Fruit fly (Drosophila melanogaster) whole organism, embryonic: ENCODE results near the gene Act87E.
A peak's percentile ranks its signal among the peaks of the same experiment; 100 is the strongest.

Experiments
- Asciz ChIP-seq: fragments of 200-800 bp; sonication (Bioruptor generic); optimal IDR thresholded peaks from 2 replicates; lab custom pipeline; 2017; ENCODE audit warnings: missing biosample characterization, mild to moderate bottlenecking, missing genetic modification characterization, missing genetic modification reagents
- CG10209 ChIP-seq: fragments of 200-800 bp; sonication (Bioruptor generic); optimal IDR thresholded peaks from 3 replicates; lab custom pipeline; 2017; ENCODE audit warnings: missing biosample characterization, mild to moderate bottlenecking, missing genetic modification characterization, missing genetic modification reagents
- CG10565 ChIP-seq: fragments of 200-800 bp; sonication (Bioruptor generic); optimal IDR thresholded peaks from 3 replicates; lab custom pipeline; 2016; ENCODE audit warnings: missing biosample characterization, mild to moderate bottlenecking, missing genetic modification characterization
- CG11696 ChIP-seq: fragments of 200-800 bp; sonication (Bioruptor generic); IDR thresholded peaks from 2 replicates; pipeline ENCODE4 v1.3.6; 2022; ENCODE audit warnings: missing biosample characterization, missing genetic modification characterization
- CG12391 ChIP-seq: fragments of 200-800 bp; sonication (Bioruptor generic); optimal IDR thresholded peaks from 3 replicates; lab custom pipeline; 2018; ENCODE audit warnings: missing biosample characterization, mild to moderate bottlenecking, missing genetic modification characterization, moderate library complexity
- CG12659 ChIP-seq: fragments of 200-800 bp; sonication (Bioruptor generic); optimal IDR thresholded peaks from 3 replicates; lab custom pipeline; 2017; ENCODE audit warnings: mild to moderate bottlenecking, missing biosample characterization, missing genetic modification reagents, missing genetic modification characterization
- CG14667 ChIP-seq: fragments of 200-800 bp; sonication (Bioruptor generic); IDR thresholded peaks from 2 replicates; pipeline ENCODE4 v1.3.6; 2022; ENCODE audit warnings: missing biosample characterization, missing genetic modification characterization
- CG15073 ChIP-seq: fragments of 200-800 bp; sonication (Bioruptor generic); optimal IDR thresholded peaks from 2 replicates; lab custom pipeline; 2016; ENCODE audit warnings: missing biosample characterization, missing genetic modification characterization
- CG15514 ChIP-seq: fragments of 200-800 bp; sonication (Bioruptor generic); optimal IDR thresholded peaks from 3 replicates; lab custom pipeline; 2017; ENCODE audit warnings: missing biosample characterization, missing genetic modification characterization, mild to moderate bottlenecking, moderate library complexity, missing genetic modification reagents
- CG1647 ChIP-seq: fragments of 200-800 bp; sonication (Bioruptor generic); optimal IDR thresholded peaks from 3 replicates; lab custom pipeline; 2016; ENCODE audit warnings: missing biosample characterization, missing genetic modification characterization
- CG17328 ChIP-seq: fragments of 200-800 bp; sonication (Bioruptor generic); IDR thresholded peaks from 2 replicates; pipeline ENCODE4 v1.3.6; 2022; ENCODE audit warnings: missing biosample characterization, missing genetic modification characterization
- CG17385 ChIP-seq: fragments of 200-800 bp; sonication (Bioruptor generic); optimal IDR thresholded peaks from 3 replicates; lab custom pipeline; 2018; ENCODE audit warnings: missing biosample characterization, mild to moderate bottlenecking, missing genetic modification characterization
- CG3163 ChIP-seq: fragments of 200-800 bp; sonication (Bioruptor generic); optimal IDR thresholded peaks from 3 replicates; lab custom pipeline; 2016; ENCODE audit warnings: missing biosample characterization, missing genetic modification characterization
- CG33557 ChIP-seq: fragments of 200-800 bp; sonication (Bioruptor generic); optimal IDR thresholded peaks from 2 replicates; lab custom pipeline; 2019; ENCODE audit warnings: missing biosample characterization, mild to moderate bottlenecking, missing genetic modification characterization, moderate library complexity
- CG3407 ChIP-seq: fragments of 200-800 bp; sonication (Bioruptor generic); optimal IDR thresholded peaks from 2 replicates; lab custom pipeline; 2018; ENCODE audit warnings: missing biosample characterization, mild to moderate bottlenecking, missing genetic modification characterization
- CG34376 ChIP-seq: fragments of 200-800 bp; sonication (Bioruptor generic); optimal IDR thresholded peaks from 2 replicates; lab custom pipeline; 2018; ENCODE audit warnings: missing biosample characterization, mild to moderate bottlenecking, missing genetic modification characterization
- CG4730 ChIP-seq: fragments of 200-800 bp; sonication (Bioruptor generic); IDR thresholded peaks from 2 replicates; pipeline ENCODE4 v1.3.6; 2022; ENCODE audit warnings: missing biosample characterization, missing genetic modification characterization
- CG6683 ChIP-seq: fragments of 200-800 bp; sonication (Bioruptor generic); optimal IDR thresholded peaks from 2 replicates; lab custom pipeline; 2017; ENCODE audit warnings: missing biosample characterization, mild to moderate bottlenecking, missing genetic modification characterization, missing genetic modification reagents
- CG9817 ChIP-seq: fragments of 200-800 bp; sonication (Bioruptor generic); optimal IDR thresholded peaks from 2 replicates; lab custom pipeline; 2018; ENCODE audit warnings: missing biosample characterization, mild to moderate bottlenecking, missing genetic modification characterization, moderate library complexity
- CkIIα-i1 ChIP-seq: fragments of 200-800 bp; sonication (Bioruptor generic); IDR thresholded peaks from 2 replicates; pipeline ENCODE4 v1.3.6; 2022; ENCODE audit warnings: missing biosample characterization, missing genetic modification characterization
- D19B ChIP-seq: fragments of 200-800 bp; sonication (Bioruptor generic); optimal IDR thresholded peaks from 2 replicates; lab custom pipeline; 2017; ENCODE audit warnings: missing biosample characterization, mild to moderate bottlenecking, missing genetic modification characterization
- Dbx ChIP-seq: fragments of 200-800 bp; sonication (Bioruptor generic); IDR thresholded peaks from 3 replicates; pipeline ENCODE4 v1.3.6; 2022; ENCODE audit warnings: missing biosample characterization, missing genetic modification characterization
- Dref ChIP-seq: fragments of 200-800 bp; sonication (Bioruptor generic); IDR thresholded peaks from 2 replicates; pipeline ENCODE4 v1.3.6; 2022; ENCODE audit warnings: missing biosample characterization, missing genetic modification characterization
- Drgx ChIP-seq: fragments of 200-800 bp; sonication (Bioruptor generic); IDR thresholded peaks from 2 replicates; pipeline ENCODE4 v1.3.6; 2022; ENCODE audit warnings: missing biosample characterization, missing genetic modification characterization
- E2f2 ChIP-seq: fragments of 200-800 bp; sonication (Bioruptor generic); IDR thresholded peaks from 2 replicates; pipeline ENCODE4 v1.3.6; 2022; ENCODE audit warnings: missing biosample characterization, missing genetic modification characterization
- Elba2 ChIP-seq: fragments of 200-800 bp; sonication (Bioruptor generic); optimal IDR thresholded peaks from 3 replicates; lab custom pipeline; 2016; ENCODE audit warnings: missing biosample characterization, missing genetic modification characterization
- Ets65A ChIP-seq: fragments of 200-800 bp; sonication (Bioruptor generic); peaks from one replicate; lab custom pipeline; 2016; ENCODE audit warnings: missing biosample characterization, missing genetic modification characterization
- Gsc ChIP-seq: fragments of 200-800 bp; sonication (Bioruptor generic); IDR thresholded peaks from 2 replicates; pipeline ENCODE4 v1.3.6; 2022; ENCODE audit warnings: missing biosample characterization, missing genetic modification characterization
- HHEX ChIP-seq: fragments of 200-800 bp; sonication (Bioruptor generic); optimal IDR thresholded peaks from 3 replicates; lab custom pipeline; 2017; ENCODE audit warnings: missing biosample characterization, mild to moderate bottlenecking, missing genetic modification characterization, missing genetic modification reagents
- Hmr ChIP-seq: fragments of 200-800 bp; sonication (Bioruptor generic); optimal IDR thresholded peaks from 3 replicates; lab custom pipeline; 2017; ENCODE audit warnings: mild to moderate bottlenecking, missing biosample characterization, missing genetic modification reagents, missing genetic modification characterization
- Hr78 ChIP-seq, 2 experiments: fragments of 200-800 bp in 1 of 2; fragments of >200 bp in 1 of 2; sonication (Bioruptor generic) in 1 of 2; optimal IDR thresholded peaks; 2 replicates each; lab custom pipeline; 2017 to 2019; ENCODE audit warnings: missing biosample characterization in 2 of 2, missing genetic modification characterization in 2 of 2, mild to moderate bottlenecking in 1 of 2, moderate library complexity in 1 of 2
- Mad ChIP-seq: fragments of 200-800 bp; sonication (Bioruptor generic); optimal IDR thresholded peaks from 2 replicates; lab custom pipeline; 2016; ENCODE audit warnings: missing biosample characterization, missing genetic modification characterization
- Max ChIP-seq: fragments of 200-800 bp; sonication (Bioruptor generic); optimal IDR thresholded peaks from 2 replicates; lab custom pipeline; 2016; ENCODE audit warnings: missing biosample characterization, mild to moderate bottlenecking, missing genetic modification characterization
- NC2α ChIP-seq: fragments of 200-800 bp; sonication (Bioruptor generic); optimal IDR thresholded peaks from 2 replicates; lab custom pipeline; 2016; ENCODE audit warnings: missing biosample characterization, missing genetic modification characterization
- Pdp1 ChIP-seq, 2 experiments: fragments of 200-800 bp; sonication (Bioruptor generic); optimal IDR thresholded peaks; 3 replicates each; lab custom pipeline; 2016; ENCODE audit warnings: missing biosample characterization in 2 of 2, missing genetic modification characterization in 2 of 2, mild to moderate bottlenecking in 1 of 2, moderate library complexity in 1 of 2
- Rfx ChIP-seq: fragments of 200-800 bp; sonication (Bioruptor generic); IDR thresholded peaks from 2 replicates; pipeline ENCODE4 v1.3.6; 2022; ENCODE audit warnings: missing biosample characterization, missing genetic modification characterization
- amos ChIP-seq: fragments of 200-800 bp; sonication (Bioruptor generic); IDR thresholded peaks from 2 replicates; pipeline ENCODE4 v1.3.6; 2022; ENCODE audit warnings: missing biosample characterization, missing genetic modification characterization; ENCODE audit not compliant: partially characterized antibody
- dpn ChIP-seq, 2 experiments: fragments of 200-800 bp; sonication (Bioruptor generic); optimal IDR thresholded peaks; 3 replicates each; lab custom pipeline; 2016; ENCODE audit warnings: missing biosample characterization in 2 of 2, missing genetic modification characterization in 2 of 2
- ind ChIP-seq: fragments of 200-800 bp; sonication (Bioruptor generic); optimal IDR thresholded peaks from 3 replicates; lab custom pipeline; 2016; ENCODE audit warnings: missing biosample characterization, missing genetic modification characterization
- kay ChIP-seq: fragments of 200-800 bp; sonication (Bioruptor generic); optimal IDR thresholded peaks from 2 replicates; lab custom pipeline; 2016; ENCODE audit warnings: missing biosample characterization, missing genetic modification characterization
- oc ChIP-seq: fragments of 200-800 bp; sonication (Bioruptor generic); optimal IDR thresholded peaks from 2 replicates; lab custom pipeline; 2018; ENCODE audit warnings: missing biosample characterization, mild to moderate bottlenecking, missing genetic modification characterization, moderate library complexity
- peb ChIP-seq: fragments of 200-800 bp; sonication (Bioruptor generic); IDR thresholded peaks from 2 replicates; pipeline ENCODE4 v1.3.6; 2022; ENCODE audit warnings: missing biosample characterization, missing genetic modification characterization
- pzg ChIP-seq: fragments of 200-800 bp; sonication (Bioruptor generic); optimal IDR thresholded peaks from 3 replicates; lab custom pipeline; 2018; ENCODE audit warnings: missing biosample characterization, mild to moderate bottlenecking, missing genetic modification characterization, moderate library complexity
- rib ChIP-seq: fragments of 200-800 bp; sonication (Bioruptor generic); IDR thresholded peaks from 2 replicates; pipeline ENCODE4 v1.3.6; 2022; ENCODE audit warnings: missing biosample characterization, missing genetic modification characterization
- schlank ChIP-seq: fragments of 200-800 bp; sonication (Bioruptor generic); optimal IDR thresholded peaks from 2 replicates; lab custom pipeline; 2018; ENCODE audit warnings: missing biosample characterization, mild to moderate bottlenecking, missing genetic modification characterization
- sqz ChIP-seq: fragments of 200-800 bp; sonication (Bioruptor generic); optimal IDR thresholded peaks from 3 replicates; lab custom pipeline; 2018; ENCODE audit warnings: missing biosample characterization, mild to moderate bottlenecking, missing genetic modification characterization
- stc ChIP-seq: fragments of 200-800 bp; sonication (Bioruptor generic); IDR thresholded peaks from 2 replicates; pipeline ENCODE4 v1.3.6; 2022; ENCODE audit warnings: missing biosample characterization, missing genetic modification characterization
- stwl ChIP-seq: fragments of 200-800 bp; sonication (Bioruptor generic); optimal IDR thresholded peaks from 3 replicates; lab custom pipeline; 2018; ENCODE audit warnings: missing biosample characterization, mild to moderate bottlenecking, missing genetic modification characterization, moderate library complexity
- unpg ChIP-seq: fragments of 200-800 bp; sonication (Bioruptor generic); optimal IDR thresholded peaks from 3 replicates; lab custom pipeline; 2018; ENCODE audit warnings: missing biosample characterization, mild to moderate bottlenecking, missing genetic modification characterization, moderate library complexity
- yki ChIP-seq: fragments of >200 bp; optimal IDR thresholded peaks from 3 replicates; lab custom pipeline; 2018
- z ChIP-seq: fragments of 200-800 bp; sonication (Bioruptor generic); IDR thresholded peaks from 3 replicates; pipeline ENCODE4 v1.3.6; 2022; ENCODE audit warnings: missing biosample characterization, missing genetic modification characterization
- zen ChIP-seq: fragments of 200-800 bp; sonication (Bioruptor generic); optimal IDR thresholded peaks from 3 replicates; lab custom pipeline; 2018; ENCODE audit warnings: missing biosample characterization, mild to moderate bottlenecking, missing genetic modification characterization, moderate library complexity

Gene Act87E

dm6 chr3R:13448354-13448753 lies 22.6 kb downstream of the Act87E start (continued):
- TF ChIP-seq CG10209 (GFP tag; lab: Kevin White, UChicago) (no peak), zen (tag; lab: Kevin White, UChicago) (no peak), Rfx (GFP tag; lab: Robert Waterston, UW) (no peak), Elba2 (GFP tag; lab: Kevin White, UChicago) (no peak), CG10565 (GFP tag; lab: Kevin White, UChicago) (no peak), Asciz (GFP tag; lab: Kevin White, UChicago) (peak; percentile 38), CkIIα-i1 (no peak), E2f2 (no peak), CG17328 (GFP tag; lab: Robert Waterston, UW) (peak; percentile 37; the same call in 1 of the 2 replicates), stc (GFP tag; lab: Robert Waterston, UW) (no peak), CG14667 (GFP tag; lab: Robert Waterston, UW) (no peak), Dbx (no peak), ind (no peak), CG11696 (GFP tag; lab: Robert Waterston, UW) (no peak), CG17385 (GFP tag; lab: Kevin White, UChicago) (peak; percentile 1), unpg (GFP tag; lab: Kevin White, UChicago) (peak; percentile 53), CG12391 (tag; lab: Kevin White, UChicago) (peak; percentile 52), pzg (GFP tag; lab: Kevin White, UChicago) (no peak), CG9817 (tag; lab: Kevin White, UChicago) (no peak), CG6683 (GFP tag; lab: Kevin White, UChicago) (no peak), Pdp1 (GFP tag; optimal IDR thresholded peaks at IDR 0.05; lab: Kevin White, UChicago) (no peak), Max (no peak), Drgx (no peak), Gsc (GFP tag; lab: Robert Waterston, UW) (no peak), HHEX (peak; percentile 16), rib (GFP tag; lab: Robert Waterston, UW) (no peak), Mad (no peak), CG3407 (GFP tag; lab: Kevin White, UChicago) (peak; percentile 35), CG3163 (GFP tag; lab: Kevin White, UChicago) (no peak), dpn (GFP tag; optimal IDR thresholded peaks at IDR 0.05; lab: Kevin White, UChicago) (no peak), CG4730 (GFP tag; lab: Robert Waterston, UW) (no peak), stwl (tag; lab: Kevin White, UChicago) (no peak), sqz (no peak), CG15514 (no peak), oc (tag; lab: Kevin White, UChicago) (peak; percentile 19), CG33557 (GFP tag; lab: Kevin White, UChicago) (peak; percentile 7), kay (GFP tag; lab: Kevin White, UChicago) (no peak), Hmr (GFP tag; lab: Kevin White, UChicago) (no peak), Ets65A (GFP tag; lab: Kevin White, UChicago) (no peak), schlank (tag; lab: Kevin White, UChicago) (no peak), peb (no peak), z (GFP tag; lab: Robert Waterston, UW) (no peak), Dref (GFP tag; lab: Robert Waterston, UW) (no peak), CG34376 (GFP tag; lab: Kevin White, UChicago) (no peak), CG12659 (GFP tag; lab: Kevin White, UChicago) (no peak), amos (GFP tag; lab: Robert Waterston, UW) (no peak), NC2α (GFP tag; lab: Kevin White, UChicago) (no peak), CG1647 (GFP tag; lab: Kevin White, UChicago) (no peak), D19B (no peak), yki (lab: Kevin White, UChicago) (no peak), Hr78 (GFP tag; optimal IDR thresholded peaks at IDR 0.05; lab: Kevin White, UChicago) (no peak), CG15073 (GFP tag; lab: Kevin White, UChicago) (no peak)
